Worm (Caenorhabditis elegans) whole organism, L2 larva: ENCODE data around the gene F35E12.9.

Experiments used
- ama-1 ChIP-seq: fragments of 150-350 bp; optimal IDR thresholded peaks from 2 replicates; lab custom pipeline; 2018; ENCODE audit warnings: inconsistent platforms
- ceh-16 ChIP-seq: fragments of 150-350 bp; optimal IDR thresholded peaks from 2 replicates; lab custom pipeline; 2014; ENCODE audit warnings: missing biosample characterization, missing genetic modification characterization
- egl-27 ChIP-seq: sonication (generic microtip); optimal IDR thresholded peaks from 3 replicates; lab custom pipeline; 2017; ENCODE audit warnings: missing biosample characterization, missing genetic modification reagents, missing genetic modification characterization
- lin-39 ChIP-seq: fragments of 150-350 bp; optimal IDR thresholded peaks from 2 replicates; lab custom pipeline; 2014; ENCODE audit warnings: missing biosample characterization, missing genetic modification reagents, missing genetic modification characterization
- nhr-77 ChIP-seq: fragments of 150-350 bp; optimal IDR thresholded peaks from 2 replicates; lab custom pipeline; 2014; ENCODE audit warnings: missing biosample characterization, missing genetic modification characterization
- snpc-4 ChIP-seq: fragments of 150-350 bp; optimal IDR thresholded peaks from 2 replicates; lab custom pipeline; 2014; ENCODE audit warnings: missing biosample characterization, missing genetic modification characterization
- zag-1 ChIP-seq: fragments of 150-350 bp; optimal IDR thresholded peaks from 2 replicates; lab custom pipeline; 2014; ENCODE audit warnings: missing biosample characterization, missing genetic modification characterization

ce11 chrV:13738374-13738773 lies 6.6 kb downstream of the F35E12.9 start, which contains the start of gene irg-5:
- TF ChIP-seq ceh-16 (tag; lab: Kevin White, UChicago) (no peak), nhr-77 (tag; lab: Kevin White, UChicago) (no peak), lin-39 (tag; lab: Kevin White, UChicago) (no peak), snpc-4 (tag; lab: Kevin White, UChicago) (no peak), egl-27 (no peak), zag-1 (no peak), ama-1 (lab: Kevin White, UChicago) (no peak)
